Worm (Caenorhabditis elegans) whole organism, L2 larva: Measurements from ENCODE around the gene srab-6.

Experiments
- F13H6.1 ChIP-seq: sonication (generic microtip); optimal IDR thresholded peaks from 2 replicates; lab custom pipeline; 2016; ENCODE audit warnings: missing genetic modification characterization, missing compliant biosample characterization
- blmp-1 ChIP-seq: sonication (generic microtip); optimal IDR thresholded peaks from 2 replicates; lab custom pipeline; 2017; ENCODE audit warnings: missing genetic modification characterization, mild to moderate bottlenecking, missing compliant biosample characterization, antibody characterized with exemption, moderate library complexity; ENCODE audit not compliant: insufficient read depth
- elt-3 ChIP-seq: sonication (generic microtip); optimal IDR thresholded peaks from 2 replicates; lab custom pipeline; 2017; ENCODE audit warnings: missing biosample characterization, missing genetic modification characterization
- lin-39 ChIP-seq: fragments of 150-350 bp; optimal IDR thresholded peaks from 2 replicates; lab custom pipeline; 2014; ENCODE audit warnings: missing biosample characterization, missing genetic modification reagents, missing genetic modification characterization
- mbf-1 ChIP-seq: sonication (generic microtip); optimal IDR thresholded peaks from 2 replicates; lab custom pipeline; 2017; ENCODE audit warnings: missing biosample characterization, missing genetic modification characterization
- nhr-12 ChIP-seq: fragments of 150-350 bp; optimal IDR thresholded peaks from 2 replicates; lab custom pipeline; 2014; ENCODE audit warnings: missing biosample characterization, missing genetic modification characterization
- nhr-77 ChIP-seq: fragments of 150-350 bp; optimal IDR thresholded peaks from 2 replicates; lab custom pipeline; 2014; ENCODE audit warnings: missing biosample characterization, missing genetic modification characterization
- skn-1 ChIP-seq: sonication (generic microtip); optimal IDR thresholded peaks from 2 replicates; lab custom pipeline; 2017; ENCODE audit warnings: missing biosample characterization, missing genetic modification characterization
- snpc-4 ChIP-seq: fragments of 150-350 bp; optimal IDR thresholded peaks from 2 replicates; lab custom pipeline; 2014; ENCODE audit warnings: missing biosample characterization, missing genetic modification characterization
- unc-39 ChIP-seq: fragments of 150-350 bp; optimal IDR thresholded peaks from 2 replicates; lab custom pipeline; 2014; ENCODE audit warnings: missing biosample characterization, missing genetic modification characterization

DNA sequence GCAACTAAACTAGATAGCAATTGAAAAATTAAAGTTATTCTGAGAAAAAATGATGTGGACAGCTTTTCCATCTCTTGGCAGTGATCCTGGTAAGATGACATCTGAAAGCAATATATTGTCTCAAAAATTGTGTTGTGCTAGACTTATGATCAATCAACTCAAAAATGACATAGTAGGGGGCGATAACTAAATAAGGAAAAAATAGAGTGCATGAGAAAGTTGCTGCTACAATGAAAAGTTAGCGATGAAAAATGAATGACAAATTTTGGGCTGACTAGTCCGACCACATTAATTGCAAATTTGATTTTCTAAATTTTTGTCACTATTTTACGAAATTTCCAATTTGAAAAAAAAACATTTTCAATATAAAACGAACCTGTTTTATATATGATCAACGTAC lies 10.6 kb downstream of the srab-6 start, which contains the start of gene srab-9:
- TF ChIP-seq blmp-1 (tag; lab: Kevin White, UChicago) (no peak), snpc-4 (no peak), elt-3 (no peak), nhr-12 (tag; lab: Kevin White, UChicago) (no peak), unc-39 (tag; lab: Kevin White, UChicago) (no peak), lin-39 (tag; lab: Kevin White, UChicago) (no peak), F13H6.1 (tag; lab: Kevin White, UChicago) (no peak), mbf-1 (tag; lab: Kevin White, UChicago) (no peak), skn-1 (tag; lab: Kevin White, UChicago) (no peak), nhr-77 (no peak)
